Worm (Caenorhabditis elegans): ENCODE data around the gene Y41D4B.15.

ce11 chrIV:1536316-1536715 lies 27.6 kb upstream of the Y41D4B.15 start, which contains the start of gene K03H6.5:
- TF ChIP-seq nfya-1 (tag; optimal IDR thresholded peaks at IDR 0.05; ENCODE audit: borderline replicate concordance, insufficient read depth), result no peak
- TF ChIP-seq unc-62 (GFP tag; optimal IDR thresholded peaks at IDR 0.05), result no peak
- no peak for TF ChIP-seq ama-1 (optimal IDR thresholded peaks at IDR 0.05)
- TF ChIP-seq ama-1 (GFP tag; optimal IDR thresholded peaks at IDR 0.05), result no peak

Data from whole organism, young adult.